Worm (Caenorhabditis elegans) whole organism, late embryonic: ENCODE measurements around the gene lite-1.

Experiments
- F13H6.1 ChIP-seq: sonication (generic microtip); optimal IDR thresholded peaks from 2 replicates; lab custom pipeline; 2016; ENCODE audit warnings: missing genetic modification characterization, missing compliant biosample characterization
- ceh-9 ChIP-seq: sonication (generic microtip); optimal IDR thresholded peaks from 2 replicates; lab custom pipeline; 2016; ENCODE audit warnings: mild to moderate bottlenecking, missing genetic modification characterization, inconsistent platforms, missing compliant biosample characterization
- ets-4 ChIP-seq: sonication (generic microtip); optimal IDR thresholded peaks from 2 replicates; lab custom pipeline; 2016; ENCODE audit warnings: missing genetic modification characterization, missing compliant biosample characterization
- fax-1 ChIP-seq: sonication (generic microtip); optimal IDR thresholded peaks from 2 replicates; lab custom pipeline; 2016; ENCODE audit warnings: missing genotype, missing genetic modification characterization, missing compliant biosample characterization
- lin-11 ChIP-seq: fragments of 200-800 bp; sonication (Bioruptor generic); optimal IDR thresholded peaks from 2 replicates; lab custom pipeline; 2018; ENCODE audit warnings: mild to moderate bottlenecking, missing genetic modification characterization, missing compliant biosample characterization
- nfya-1 ChIP-seq: sonication (generic microtip); optimal IDR thresholded peaks from 2 replicates; lab custom pipeline; 2017; ENCODE audit warnings: missing genetic modification characterization, mild to moderate bottlenecking, missing compliant biosample characterization, antibody characterized with exemption, moderate library complexity
- nhr-11 ChIP-seq: fragments of 150-350 bp; optimal IDR thresholded peaks from 2 replicates; lab custom pipeline; 2014; ENCODE audit warnings: missing biosample characterization, missing genetic modification characterization
- nhr-232 ChIP-seq: sonication (generic microtip); optimal IDR thresholded peaks from 2 replicates; lab custom pipeline; 2016; ENCODE audit warnings: missing genetic modification characterization, missing compliant biosample characterization
- pag-3 ChIP-seq: sonication (generic microtip); optimal IDR thresholded peaks from 2 replicates; lab custom pipeline; 2016; ENCODE audit warnings: missing compliant biosample characterization, missing genetic modification characterization, borderline replicate concordance
- pha-4 ChIP-seq: fragments of 150-350 bp; optimal IDR thresholded peaks from 2 replicates; lab custom pipeline; 2018; ENCODE audit warnings: missing biosample characterization, missing genetic modification reagents, missing genetic modification characterization
- pqm-1 ChIP-seq: sonication (generic microtip); optimal IDR thresholded peaks from 2 replicates; lab custom pipeline; 2016; ENCODE audit warnings: missing genetic modification characterization, missing compliant biosample characterization
- rnt-1 ChIP-seq: sonication (generic microtip); optimal IDR thresholded peaks from 2 replicates; lab custom pipeline; 2016; ENCODE audit warnings: missing genetic modification characterization, missing compliant biosample characterization
- sox-2 ChIP-seq: fragments of 200-800 bp; sonication (Bioruptor generic); IDR thresholded peaks from 2 replicates; pipeline ENCODE4 v1.3.6; 2022; ENCODE audit warnings: missing genetic modification reagents, missing genetic modification characterization, missing compliant biosample characterization
- tbx-2 ChIP-seq: sonication (generic microtip); optimal IDR thresholded peaks from 2 replicates; lab custom pipeline; 2016; ENCODE audit warnings: missing genetic modification characterization, missing compliant biosample characterization

DNA sequence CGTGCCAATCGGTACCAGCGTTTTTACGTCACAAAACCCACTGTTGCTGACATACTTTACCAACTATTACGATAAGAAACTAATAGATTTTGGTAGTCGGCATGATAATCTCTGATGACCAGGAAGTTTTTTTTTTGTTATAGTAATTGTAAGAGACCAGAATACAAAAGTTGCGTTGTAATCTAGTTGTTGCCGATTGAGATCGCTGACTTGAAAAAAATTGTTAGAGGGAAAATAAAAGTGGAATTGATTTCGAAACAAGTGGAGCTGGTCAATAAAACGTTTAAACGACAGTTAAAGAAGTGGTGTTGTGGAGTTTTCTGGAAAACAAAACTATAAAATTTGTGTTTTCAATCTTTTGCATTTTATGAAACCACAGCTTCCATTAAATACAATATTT lies 26.4 kb upstream of the lite-1 start:
- TF ChIP-seq pqm-1 (no peak), pha-4 (tag; lab: Kevin White, UChicago) (no peak), sox-2 (GFP tag; lab: Robert Waterston, UW) (no peak), fax-1 (tag; lab: Kevin White, UChicago) (no peak), tbx-2 (tag; lab: Kevin White, UChicago) (no peak), rnt-1 (tag; lab: Kevin White, UChicago) (no peak), ceh-9 (tag; lab: Kevin White, UChicago) (no peak), ets-4 (no peak), pag-3 (tag; lab: Kevin White, UChicago) (no peak), F13H6.1 (no peak), nhr-232 (tag; lab: Kevin White, UChicago) (no peak), nfya-1 (tag; lab: Kevin White, UChicago) (no peak), lin-11 (no peak), nhr-11 (no peak)
